Fruit fly (Drosophila melanogaster) whole organism, pupa: ENCODE data around the gene CG34148.

ENCODE experiments used
- CG12605 ChIP-seq: fragments of 200-800 bp; sonication (Bioruptor generic); IDR thresholded peaks from 2 replicates; pipeline ENCODE4 v1.3.6; 2022; ENCODE audit warnings: missing biosample characterization, missing genetic modification characterization
- CG15710 ChIP-seq: fragments of 200-800 bp; sonication (Bioruptor generic); optimal IDR thresholded peaks from 2 replicates; lab custom pipeline; 2018; ENCODE audit warnings: missing biosample characterization, mild to moderate bottlenecking, missing genetic modification characterization, moderate library complexity
- CG17806 ChIP-seq: fragments of 200-800 bp; sonication (Bioruptor generic); optimal IDR thresholded peaks from 2 replicates; lab custom pipeline; 2018; ENCODE audit warnings: missing biosample characterization, mild to moderate bottlenecking, missing genetic modification characterization, moderate library complexity
- CG34367 ChIP-seq: fragments of 200-800 bp; sonication (Bioruptor generic); optimal IDR thresholded peaks from 2 replicates; lab custom pipeline; 2018; ENCODE audit warnings: missing biosample characterization, mild to moderate bottlenecking, missing genetic modification characterization
- CG8159 ChIP-seq: fragments of 200-800 bp; sonication (Bioruptor generic); optimal IDR thresholded peaks from 3 replicates; lab custom pipeline; 2018; ENCODE audit warnings: missing biosample characterization, mild to moderate bottlenecking, missing genetic modification characterization, moderate library complexity
- Ets98B ChIP-seq: fragments of 200-800 bp; sonication (Bioruptor generic); IDR thresholded peaks from 2 replicates; pipeline ENCODE4 v1.3.6; 2022; ENCODE audit warnings: missing biosample characterization, missing genetic modification characterization
- Pif1B ChIP-seq: fragments of 200-800 bp; sonication (Bioruptor generic); optimal IDR thresholded peaks from 3 replicates; lab custom pipeline; 2016; ENCODE audit warnings: missing biosample characterization, missing genetic modification characterization
- gl ChIP-seq: fragments of 200-800 bp; sonication (Bioruptor generic); optimal IDR thresholded peaks from 2 replicates; lab custom pipeline; 2018; ENCODE audit warnings: missing biosample characterization, mild to moderate bottlenecking, missing genetic modification characterization

DNA sequence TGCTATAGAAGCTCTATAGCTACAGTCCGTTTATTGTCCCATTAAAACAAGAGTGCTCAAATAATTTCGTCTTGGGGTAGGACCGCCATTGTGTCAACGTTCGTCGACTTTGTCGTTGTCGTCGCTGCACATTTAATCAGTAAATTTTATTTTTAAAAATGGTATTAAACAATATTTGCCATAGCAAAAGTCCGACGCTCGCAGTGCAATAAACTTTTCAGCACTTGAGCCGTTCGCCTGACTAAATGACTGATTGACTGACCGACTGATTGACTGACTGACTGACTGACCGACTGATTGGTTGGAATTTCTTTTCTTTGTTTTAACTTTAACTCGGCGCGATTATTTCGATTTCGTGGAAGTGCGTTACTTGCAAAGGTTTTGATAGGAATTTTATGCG lies 11.5 kb upstream of the CG34148 start:
- TF ChIP-seq Ets98B (GFP tag; lab: Robert Waterston, UW), result no peak
- TF ChIP-seq CG15710 (tag; lab: Kevin White, UChicago), result no peak
- TF ChIP-seq CG34367 (tag; lab: Kevin White, UChicago), result no peak
- TF ChIP-seq gl (tag; lab: Kevin White, UChicago), result no peak
- TF ChIP-seq CG8159, result no peak
- TF ChIP-seq CG17806 (tag; lab: Kevin White, UChicago), result no peak
- no peak for TF ChIP-seq CG12605 (GFP tag; lab: Robert Waterston, UW)
- no peak for TF ChIP-seq Pif1B (GFP tag; lab: Kevin White, UChicago)
